Worm (Caenorhabditis elegans) whole organism, L3 larva: ENCODE results near the gene C05C10.8.

Experiments
- aly-2 ChIP-seq: fragments of 150-350 bp; optimal IDR thresholded peaks from 2 replicates; lab custom pipeline; 2014; ENCODE audit warnings: missing biosample characterization, missing genetic modification characterization
- ceh-82 ChIP-seq: fragments of 150-350 bp; optimal IDR thresholded peaks from 2 replicates; lab custom pipeline; 2014; ENCODE audit warnings: missing biosample characterization, missing genetic modification characterization
- elt-1 ChIP-seq: fragments of 150-350 bp; optimal IDR thresholded peaks from 2 replicates; lab custom pipeline; 2014; ENCODE audit warnings: missing biosample characterization, missing genetic modification characterization
- fkh-10 ChIP-seq: sonication (generic microtip); optimal IDR thresholded peaks from 2 replicates; lab custom pipeline; 2017; ENCODE audit warnings: missing biosample characterization, missing genetic modification reagents, missing genetic modification characterization
- fos-1 ChIP-seq: fragments of 150-350 bp; optimal IDR thresholded peaks from 2 replicates; lab custom pipeline; 2014; ENCODE audit warnings: missing biosample characterization, missing genetic modification characterization
- lin-39 ChIP-seq: fragments of 150-350 bp; optimal IDR thresholded peaks from 2 replicates; lab custom pipeline; 2018; ENCODE audit warnings: missing biosample characterization, missing genetic modification reagents, missing genetic modification characterization
- mdl-1 ChIP-seq: fragments of 150-350 bp; optimal IDR thresholded peaks from 2 replicates; lab custom pipeline; 2014; ENCODE audit warnings: missing biosample characterization, missing genetic modification characterization
- nhr-11 ChIP-seq: fragments of 150-350 bp; optimal IDR thresholded peaks from 2 replicates; lab custom pipeline; 2014; ENCODE audit warnings: missing biosample characterization, missing genetic modification characterization
- nhr-28 ChIP-seq: fragments of 150-350 bp; optimal IDR thresholded peaks from 2 replicates; lab custom pipeline; 2014; ENCODE audit warnings: missing biosample characterization, missing genetic modification characterization
- pha-4 ChIP-seq: fragments of 150-350 bp; optimal IDR thresholded peaks from 2 replicates; lab custom pipeline; 2014; ENCODE audit warnings: missing biosample characterization, missing genetic modification reagents, missing genetic modification characterization
- snpc-4 ChIP-seq: fragments of 150-350 bp; optimal IDR thresholded peaks from 2 replicates; lab custom pipeline; 2014; ENCODE audit warnings: missing biosample characterization, missing genetic modification characterization
- ztf-11 ChIP-seq: fragments of 150-350 bp; optimal IDR thresholded peaks from 2 replicates; lab custom pipeline; 2014; ENCODE audit warnings: missing biosample characterization, missing genetic modification characterization

- TF ChIP-seq elt-1 (tag; lab: Kevin White, UChicago) (no peak), lin-39 (tag; lab: Kevin White, UChicago) (no peak), fkh-10 (GFP tag; lab: Kevin White, UChicago) (no peak), nhr-28 (tag; lab: Kevin White, UChicago) (no peak), fos-1 (tag; lab: Kevin White, UChicago) (no peak), mdl-1 (tag; lab: Kevin White, UChicago) (no peak), ztf-11 (no peak), aly-2 (tag; lab: Kevin White, UChicago) (no peak), ceh-82 (tag; lab: Kevin White, UChicago) (no peak), nhr-11 (tag; lab: Kevin White, UChicago) (no peak), snpc-4 (tag; lab: Kevin White, UChicago) (no peak), pha-4 (tag; lab: Kevin White, UChicago) (no peak)
Observed at ce11 chrII:9868207-9868606, 49.6 kb downstream of the C05C10.8 start.
